Fruit fly (Drosophila melanogaster) whole organism, wandering third instar larva: ENCODE results near the gene CG42813.

Experiments
- CG32264 ChIP-seq: fragments of 200-800 bp; sonication (Bioruptor generic); optimal IDR thresholded peaks from 2 replicates; lab custom pipeline; 2016; ENCODE audit warnings: missing biosample characterization, missing genetic modification characterization
- CG9705 ChIP-seq: fragments of 200-800 bp; sonication (Bioruptor generic); optimal IDR thresholded peaks from 2 replicates; lab custom pipeline; 2018; ENCODE audit warnings: missing biosample characterization, mild to moderate bottlenecking, missing genetic modification characterization
- CrebA ChIP-seq: fragments of 200-800 bp; sonication (Bioruptor generic); optimal IDR thresholded peaks from 2 replicates; lab custom pipeline; 2016; ENCODE audit warnings: missing biosample characterization, mild to moderate bottlenecking, missing genetic modification characterization, borderline replicate concordance
- Dfd ChIP-seq: fragments of >200 bp; optimal IDR thresholded peaks from 2 replicates; lab custom pipeline; 2017; ENCODE audit warnings: missing biosample characterization, missing genetic modification characterization
- Dif ChIP-seq: fragments of 200-275, 200-300 bp; sonication (Bioruptor generic); optimal IDR thresholded peaks from 2 replicates; lab custom pipeline; 2018; ENCODE audit warnings: missing biosample characterization, missing genetic modification characterization; ENCODE audit not compliant: partially characterized antibody
- GATAd ChIP-seq: sonication (Bioruptor generic); optimal IDR thresholded peaks from 2 replicates; lab custom pipeline; 2016; ENCODE audit warnings: missing biosample characterization, missing genetic modification characterization
- HLH106 ChIP-seq: fragments of 200-800 bp; optimal IDR thresholded peaks from 3 replicates; lab custom pipeline; 2019; ENCODE audit warnings: missing biosample characterization, mild to moderate bottlenecking, missing genetic modification characterization, moderate library complexity
- Hnf4 ChIP-seq: fragments of 200-800 bp; sonication (Bioruptor generic); optimal IDR thresholded peaks from 2 replicates; lab custom pipeline; 2016; ENCODE audit warnings: missing biosample characterization, mild to moderate bottlenecking, missing genetic modification characterization
- Hr78 ChIP-seq: fragments of >200 bp; optimal IDR thresholded peaks from 2 replicates; lab custom pipeline; 2017; ENCODE audit warnings: missing biosample characterization, missing genetic modification characterization
- Hr83 ChIP-seq: fragments of 200-300 bp; sonication (Bioruptor generic); optimal IDR thresholded peaks from 2 replicates; lab custom pipeline; 2016; ENCODE audit warnings: missing biosample characterization, mild to moderate bottlenecking, missing genetic modification characterization, moderate library complexity; ENCODE audit not compliant: poor library complexity, severe bottlenecking
- Jra ChIP-seq: sonication (Bioruptor generic); optimal IDR thresholded peaks from 2 replicates; lab custom pipeline; 2016; ENCODE audit warnings: missing biosample characterization, missing genetic modification characterization
- Mio ChIP-seq: sonication (Bioruptor generic); optimal IDR thresholded peaks from 2 replicates; lab custom pipeline; 2016; ENCODE audit warnings: missing biosample characterization, missing genetic modification characterization
- Myc ChIP-seq: fragments of >200 bp; optimal IDR thresholded peaks from 2 replicates; lab custom pipeline; 2017
- N ChIP-seq: fragments of >200 bp; optimal IDR thresholded peaks from 2 replicates; lab custom pipeline; 2018; ENCODE audit warnings: missing biosample characterization, missing external identifiers, missing genetic modification characterization
- OdsH ChIP-seq: fragments of 200-800 bp; sonication (Bioruptor generic); optimal IDR thresholded peaks from 2 replicates; lab custom pipeline; 2016; ENCODE audit warnings: missing biosample characterization, mild to moderate bottlenecking, missing genetic modification characterization
- Rel ChIP-seq, 2 experiments: fragments of 200-800 bp; sonication (Bioruptor generic) in 1 of 2; optimal IDR thresholded peaks; 2 replicates in 1 of 2; 3 replicates in 1 of 2; lab custom pipeline; 2016 to 2019; ENCODE audit warnings: mild to moderate bottlenecking in 2 of 2, missing biosample characterization in 2 of 2, missing genetic modification characterization in 2 of 2, moderate library complexity in 1 of 2
- Sp1 ChIP-seq: fragments of 200-800 bp; sonication (Bioruptor generic); optimal IDR thresholded peaks from 3 replicates; lab custom pipeline; 2019; ENCODE audit warnings: missing biosample characterization, mild to moderate bottlenecking, missing genetic modification characterization, moderate library complexity
- Vsx2 ChIP-seq: fragments of 200-300, 225-300 bp; sonication (Bioruptor generic); optimal IDR thresholded peaks from 2 replicates; lab custom pipeline; 2018; ENCODE audit warnings: missing biosample characterization, missing genetic modification characterization; ENCODE audit not compliant: partially characterized antibody
- br ChIP-seq: fragments of 200-800 bp; sonication (Bioruptor generic); optimal IDR thresholded peaks from 2 replicates; lab custom pipeline; 2016; ENCODE audit warnings: missing biosample characterization, missing genetic modification characterization
- brk ChIP-seq: fragments of 200-800 bp; sonication (Bioruptor generic); optimal IDR thresholded peaks from 2 replicates; lab custom pipeline; 2016; ENCODE audit warnings: missing biosample characterization, mild to moderate bottlenecking, missing genetic modification characterization
- dl ChIP-seq, 2 experiments: fragments of 175-275, 200-275 bp in 1 of 2; fragments of 200-275 bp in 1 of 2; sonication (Bioruptor generic); optimal IDR thresholded peaks; lab custom pipeline; 2018; ENCODE audit warnings: mild to moderate bottlenecking in 2 of 2, missing biosample characterization in 2 of 2, missing genetic modification characterization in 2 of 2, moderate library complexity in 2 of 2; ENCODE audit not compliant: partially characterized antibody in 2 of 2, insufficient read depth in 1 of 2
- dmrt93B ChIP-seq: fragments of 200-800 bp; sonication (Bioruptor generic); optimal IDR thresholded peaks from 2 replicates; lab custom pipeline; 2018; ENCODE audit warnings: missing biosample characterization, mild to moderate bottlenecking, missing genetic modification characterization
- ey ChIP-seq: fragments of 200-800 bp; sonication (Bioruptor generic); optimal IDR thresholded peaks from 2 replicates; lab custom pipeline; 2016; ENCODE audit warnings: missing biosample characterization, missing genetic modification characterization
- foxo ChIP-seq, 2 experiments: fragments of 200-800 bp; sonication (Bioruptor generic); optimal IDR thresholded peaks; 2 replicates in 1 of 2; 3 replicates in 1 of 2; lab custom pipeline; 2016 to 2017; ENCODE audit warnings: missing biosample characterization in 2 of 2, missing genetic modification characterization in 2 of 2
- fru ChIP-seq: fragments of 200-800 bp; sonication (Bioruptor generic); optimal IDR thresholded peaks from 3 replicates; lab custom pipeline; 2016; ENCODE audit warnings: missing biosample characterization, mild to moderate bottlenecking, missing genetic modification characterization
- h ChIP-seq: fragments of 200-800 bp; sonication (Bioruptor generic); optimal IDR thresholded peaks from 3 replicates; lab custom pipeline; 2016; ENCODE audit warnings: missing biosample characterization, mild to moderate bottlenecking, missing genetic modification characterization
- jim ChIP-seq: fragments of 175-275, 200-325 bp; sonication (Bioruptor generic); optimal IDR thresholded peaks from 2 replicates; lab custom pipeline; 2016; ENCODE audit warnings: missing biosample characterization, mild to moderate bottlenecking, missing genetic modification characterization
- lola ChIP-seq: fragments of >200 bp; optimal IDR thresholded peaks from 2 replicates; lab custom pipeline; 2017; ENCODE audit warnings: missing biosample characterization, missing genetic modification characterization
- pan ChIP-seq: fragments of >200 bp; optimal IDR thresholded peaks from 2 replicates; lab custom pipeline; 2017
- psq ChIP-seq: fragments of 200-800 bp; sonication (Bioruptor generic); optimal IDR thresholded peaks from 3 replicates; lab custom pipeline; 2017; ENCODE audit warnings: missing biosample characterization, mild to moderate bottlenecking, missing genetic modification characterization, moderate library complexity
- rgr ChIP-seq: fragments of 200-800 bp; sonication (Bioruptor generic); optimal IDR thresholded peaks from 3 replicates; lab custom pipeline; 2016; ENCODE audit warnings: missing biosample characterization, mild to moderate bottlenecking, missing genetic modification characterization
- sage ChIP-seq: fragments of 200-800 bp; sonication (Bioruptor generic); optimal IDR thresholded peaks from 2 replicates; lab custom pipeline; 2016; ENCODE audit warnings: missing biosample characterization, mild to moderate bottlenecking, missing genetic modification characterization
- sv ChIP-seq: fragments of 200-800 bp; sonication (Bioruptor generic); optimal IDR thresholded peaks from 3 replicates; lab custom pipeline; 2016; ENCODE audit warnings: missing biosample characterization, missing genetic modification characterization
- tai ChIP-seq: sonication (Bioruptor generic); optimal IDR thresholded peaks from 2 replicates; lab custom pipeline; 2016; ENCODE audit warnings: missing biosample characterization, missing genetic modification characterization
- usp ChIP-seq: fragments of >200 bp; optimal IDR thresholded peaks from 2 replicates; lab custom pipeline; 2017; ENCODE audit warnings: missing biosample characterization, missing genetic modification characterization
- woc ChIP-seq: sonication (Bioruptor generic); optimal IDR thresholded peaks from 2 replicates; lab custom pipeline; 2016; ENCODE audit warnings: missing biosample characterization, mild to moderate bottlenecking, missing genetic modification characterization

Gene CG42813

DNA sequence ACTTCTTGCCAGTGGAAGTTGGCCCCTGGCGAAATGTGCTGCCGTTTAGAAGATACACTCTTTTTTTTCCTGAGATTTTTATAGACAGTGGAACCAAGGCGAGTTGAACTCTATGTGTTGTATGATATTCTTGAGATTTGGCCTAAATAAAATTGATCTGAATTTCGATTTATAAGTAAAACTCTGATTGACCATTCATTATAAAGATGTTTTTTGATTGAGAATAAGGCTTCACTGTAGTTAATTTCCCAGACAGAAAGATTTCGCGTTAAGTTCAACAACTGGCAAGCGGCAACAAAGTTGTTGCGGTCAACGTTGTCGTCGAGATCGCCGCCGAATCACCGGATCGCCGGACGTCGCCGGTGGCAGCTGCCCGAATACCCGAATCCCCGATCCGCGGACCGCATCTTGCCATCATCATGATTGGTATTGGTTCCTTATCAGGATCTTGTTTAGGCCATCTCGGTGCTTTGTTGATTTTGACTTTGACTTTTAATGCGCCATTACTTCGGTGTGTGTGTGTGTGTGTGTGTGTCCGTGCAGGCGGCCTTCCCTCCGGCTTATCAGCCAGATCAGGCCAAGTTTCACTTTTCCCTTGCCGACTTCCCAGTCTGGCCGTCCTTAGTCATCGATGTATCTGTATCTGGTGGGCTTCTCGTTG, 6.2 kb downstream of the CG42813 start (continued):
- TF ChIP-seq sage (no peak), fru (GFP tag; lab: Kevin White, UChicago) (peak; percentile 55), br (GFP tag; lab: Kevin White, UChicago) (no peak), N (GFP tag; lab: Kevin White, UChicago) (no peak), Jra (GFP tag; lab: Kevin White, UChicago) (no peak), sv (GFP tag; lab: Kevin White, UChicago) (no peak), foxo (GFP tag; optimal IDR thresholded peaks at IDR 0.05; lab: Kevin White, UChicago) (peak in 1 of 2 experiments; percentile 58), OdsH (peak; percentile 15)

DNA sequence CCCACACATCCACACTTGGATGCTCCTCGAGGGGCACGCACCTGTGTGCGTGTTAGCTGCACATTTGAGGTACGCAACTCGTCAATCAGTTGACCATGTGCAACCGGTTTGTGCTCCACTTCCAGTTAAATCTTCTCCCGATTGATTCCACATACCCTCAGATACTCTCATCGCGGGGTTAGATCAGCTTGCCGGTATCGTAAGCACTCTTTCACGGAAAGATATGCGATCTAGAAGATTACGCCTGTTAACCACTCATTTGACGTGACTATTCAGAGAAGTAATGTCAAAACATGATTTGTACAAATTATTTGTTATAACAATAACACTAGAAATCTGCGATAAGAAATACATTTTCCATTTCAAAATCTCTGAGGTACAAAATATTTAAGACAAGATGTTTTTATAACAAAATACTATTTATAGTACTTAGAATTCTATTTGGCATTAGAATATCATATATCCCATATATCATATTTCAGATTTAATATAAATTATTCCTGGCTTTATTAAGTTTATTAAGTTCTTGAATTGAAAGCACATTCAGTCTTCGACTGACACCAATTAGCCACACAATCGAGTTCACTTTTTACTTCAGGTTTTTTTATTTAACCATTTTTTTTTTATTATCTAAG, 7.4 kb downstream of the CG42813 start:
- TF ChIP-seq Dif (peak; percentile 37), Sp1 (GFP tag; lab: Kevin White, UChicago) (no peak), brk (GFP tag; lab: Kevin White, UChicago) (no peak), dmrt93B (GFP tag; lab: Kevin White, UChicago) (no peak), woc (peak; percentile 77), OdsH (no peak), CG9705 (GFP tag; lab: Kevin White, UChicago) (no peak), rgr (GFP tag; lab: Kevin White, UChicago) (peak; percentile 8), Hr83 (GFP tag; lab: Kevin White, UChicago) (no peak)

dm6 chr3R:27218814-27219213, 9.5 kb downstream of the CG42813 start:
- TF ChIP-seq GATAd (no peak), Hr78 (GFP tag; lab: Kevin White, UChicago) (no peak), Dif (peak; percentile 11), usp (no peak), Hnf4 (GFP tag; lab: Kevin White, UChicago) (no peak), pan (lab: Kevin White, UChicago) (no peak), N (GFP tag; lab: Kevin White, UChicago) (no peak), dl (GFP tag; optimal IDR thresholded peaks at IDR 0.05; lab: Kevin White, UChicago; ENCODE audit: insufficient read depth in 1 of 2, partially characterized antibody in 2 of 2) (no peak), Vsx2 (GFP tag; lab: Kevin White, UChicago) (peak; percentile 27), woc (peak; percentile 74)

- TF ChIP-seq Myc (lab: Kevin White, UChicago) = no peak
- TF ChIP-seq Dfd (GFP tag; lab: Kevin White, UChicago) = no peak
- TF ChIP-seq CrebA = no peak
- TF ChIP-seq dmrt93B (GFP tag; lab: Kevin White, UChicago) = no peak
- no peak for TF ChIP-seq Hr83 (GFP tag; lab: Kevin White, UChicago)
- TF ChIP-seq lola (GFP tag; lab: Kevin White, UChicago) = no peak
- TF ChIP-seq sv (GFP tag; lab: Kevin White, UChicago) = no peak
Measured at dm6 chr3R:27218288-27218687, 10.1 kb downstream of the CG42813 start.

DNA sequence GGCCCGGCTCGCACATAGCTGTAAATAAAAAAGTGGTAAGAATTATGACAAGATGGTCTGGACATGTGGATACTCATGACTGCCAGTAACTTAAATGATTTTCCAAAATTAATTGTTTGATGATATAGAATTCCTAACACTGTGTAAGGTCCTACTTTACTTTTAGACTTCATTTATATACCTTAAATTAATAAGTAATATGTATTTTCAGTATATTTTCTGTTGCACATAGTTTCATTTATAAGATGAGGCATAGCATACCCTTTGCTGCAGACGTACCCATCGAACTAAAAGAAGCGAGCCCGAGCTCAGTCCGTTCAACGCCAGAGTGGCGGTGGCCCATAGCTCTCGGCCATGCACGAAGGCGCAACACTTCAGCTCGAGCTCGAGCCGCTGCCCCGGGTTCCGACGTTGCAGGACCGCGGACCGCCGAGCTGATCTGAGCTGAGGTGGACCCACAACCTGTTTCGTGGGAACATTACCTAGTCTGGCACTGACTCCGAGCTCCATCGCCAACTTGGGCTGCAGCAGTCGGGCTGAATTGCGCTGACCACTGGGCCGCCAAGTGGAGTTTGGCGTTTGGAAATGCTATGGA, 10.8 kb downstream of the CG42813 start:
- TF ChIP-seq tai (GFP tag; lab: Kevin White, UChicago) (no peak), Dfd (GFP tag; lab: Kevin White, UChicago) (no peak), Rel (GFP tag; optimal IDR thresholded peaks at IDR 0.05; lab: Kevin White, UChicago) (peak; percentile 29), Rel (tag; optimal IDR thresholded peaks at IDR 0.05; lab: Kevin White, UChicago) (no peak), Dif (no peak), HLH106 (peak; percentile 64), Myc (lab: Kevin White, UChicago) (no peak), ey (GFP tag; lab: Kevin White, UChicago) (peak; percentile 66), GATAd (no peak), jim (no peak), woc (peak; percentile 96), br (GFP tag; lab: Kevin White, UChicago) (peak; percentile 46), Hr83 (GFP tag; lab: Kevin White, UChicago) (no peak), h (GFP tag; lab: Kevin White, UChicago) (peak; percentile 76), Hnf4 (GFP tag; lab: Kevin White, UChicago) (peak; percentile 36), OdsH (peak; percentile 75), brk (GFP tag; lab: Kevin White, UChicago) (peak; percentile 67), foxo (GFP tag; optimal IDR thresholded peaks at IDR 0.05; lab: Kevin White, UChicago) (peak in 1 of 2 experiments; percentile 67), Jra (GFP tag; lab: Kevin White, UChicago) (peak; percentile 32), lola (GFP tag; lab: Kevin White, UChicago) (no peak), psq (peak; percentile 69), dmrt93B (GFP tag; lab: Kevin White, UChicago) (peak; percentile 35), CG32264 (GFP tag; lab: Kevin White, UChicago) (no peak), sv (GFP tag; lab: Kevin White, UChicago) (no peak), sage (peak; percentile 25), fru (GFP tag; lab: Kevin White, UChicago) (peak; percentile 76), Mio (GFP tag; lab: Kevin White, UChicago) (no peak), rgr (GFP tag; lab: Kevin White, UChicago) (peak; percentile 59), Sp1 (GFP tag; lab: Kevin White, UChicago) (peak; percentile 72)
